Fruit fly (Drosophila melanogaster) whole organism, embryonic: Measurements from ENCODE around the gene CG40160.
A peak's percentile ranks its signal among the peaks of the same experiment; 100 is the strongest.

Source experiments
- Atf3 ChIP-seq: fragments of 200-800 bp; sonication (Bioruptor generic); optimal IDR thresholded peaks from 3 replicates; lab custom pipeline; 2016; ENCODE audit warnings: missing biosample characterization, missing genetic modification characterization
- CG10209 ChIP-seq: fragments of 200-800 bp; sonication (Bioruptor generic); optimal IDR thresholded peaks from 3 replicates; lab custom pipeline; 2017; ENCODE audit warnings: missing biosample characterization, mild to moderate bottlenecking, missing genetic modification characterization, missing genetic modification reagents
- CG1024 ChIP-seq: fragments of 200-800 bp; sonication (Bioruptor generic); IDR thresholded peaks from 2 replicates; pipeline ENCODE4 v1.3.6; 2022; ENCODE audit warnings: missing biosample characterization, missing genetic modification characterization
- CG13123 ChIP-seq: fragments of 200-800 bp; sonication (Bioruptor generic); optimal IDR thresholded peaks from 2 replicates; lab custom pipeline; 2016; ENCODE audit warnings: missing biosample characterization, missing genetic modification characterization
- CG6813 ChIP-seq: fragments of 200-800 bp; sonication (Bioruptor generic); optimal IDR thresholded peaks from 2 replicates; lab custom pipeline; 2017; ENCODE audit warnings: missing biosample characterization, missing genetic modification characterization, mild to moderate bottlenecking, moderate library complexity, missing genetic modification reagents
- CTCF ChIP-seq: fragments of 200-800 bp; sonication (Bioruptor generic); optimal IDR thresholded peaks from 2 replicates; lab custom pipeline; 2017; ENCODE audit warnings: missing biosample characterization, mild to moderate bottlenecking, missing genetic modification characterization, moderate library complexity
- ssp ChIP-seq: fragments of 200-800 bp; sonication (Bioruptor generic); IDR thresholded peaks from 2 replicates; pipeline ENCODE4 v1.3.6; 2022; ENCODE audit warnings: missing biosample characterization, missing genetic modification characterization

The CG40160 gene

DNA sequence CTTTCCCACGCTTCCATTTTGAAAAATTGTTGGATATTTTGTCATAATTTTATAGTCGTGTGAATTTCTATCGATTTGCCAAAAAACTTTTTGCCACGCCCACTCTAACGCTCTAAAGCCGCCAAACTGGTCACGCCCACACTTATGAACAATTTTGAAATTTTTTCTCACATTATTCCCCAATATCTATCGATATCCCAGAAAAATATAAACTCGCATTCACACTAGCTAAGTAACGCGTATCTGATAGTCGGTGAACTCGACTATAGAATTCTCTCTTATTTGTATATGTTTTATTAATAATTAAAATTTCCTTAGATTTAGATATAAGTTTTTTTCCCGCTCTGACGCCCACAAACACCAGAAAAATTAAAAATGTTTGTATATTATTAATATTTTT lies 8.4 kb downstream of the CG40160 start (continued):
- TF ChIP-seq CG10209 (GFP tag; lab: Kevin White, UChicago) = no peak
- TF ChIP-seq CTCF (GFP tag; lab: Kevin White, UChicago) = no peak
- no peak for TF ChIP-seq Atf3 (GFP tag; lab: Kevin White, UChicago)
- TF ChIP-seq CG6813 = no peak
- TF ChIP-seq CG13123 (GFP tag; lab: Kevin White, UChicago) = no peak

DNA sequence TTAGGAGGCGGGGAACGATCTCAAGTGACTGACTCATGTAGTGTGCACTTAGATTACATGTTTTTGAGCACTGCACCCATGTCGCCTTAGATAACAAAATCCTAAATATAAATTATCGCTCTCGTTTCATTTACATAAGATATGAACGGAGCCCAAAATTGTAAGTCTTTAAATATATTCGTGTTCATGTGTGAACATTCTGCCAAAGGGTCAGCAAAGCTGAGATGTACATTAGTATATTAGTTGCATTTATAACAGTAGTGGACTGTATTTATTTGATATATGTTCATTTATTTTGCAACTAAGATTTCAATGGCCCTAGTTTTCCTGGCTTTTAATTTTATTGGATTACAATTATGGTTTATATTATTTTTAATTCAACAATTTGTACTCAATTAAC lies 19.5 kb downstream of the CG40160 start:
- TF ChIP-seq CG1024 (peak; percentile 64; the same call in 1 of the 2 replicates), ssp (GFP tag; lab: Robert Waterston, UW) (peak; percentile 67)
